Worm (Caenorhabditis elegans) whole organism, late embryonic: ENCODE data around the gene yars-2.

Experiments
- C08G9.2 ChIP-seq: sonication (generic microtip); optimal IDR thresholded peaks from 2 replicates; lab custom pipeline; 2016; ENCODE audit warnings: mild to moderate bottlenecking, missing genetic modification characterization, moderate library complexity, missing compliant biosample characterization
- F13H6.1 ChIP-seq: sonication (generic microtip); optimal IDR thresholded peaks from 2 replicates; lab custom pipeline; 2016; ENCODE audit warnings: missing genetic modification characterization, missing compliant biosample characterization
- K09A11.1 ChIP-seq: sonication (generic microtip); optimal IDR thresholded peaks from 2 replicates; lab custom pipeline; 2017; ENCODE audit warnings: antibody characterized with exemption, mild to moderate bottlenecking, missing genetic modification characterization, missing compliant biosample characterization; ENCODE audit not compliant: insufficient read depth
- T23F11.4 ChIP-seq: fragments of 200-800 bp; sonication (Bioruptor generic); optimal IDR thresholded peaks from 2 replicates; lab custom pipeline; 2018; ENCODE audit warnings: mild to moderate bottlenecking, missing genetic modification characterization, missing compliant biosample characterization
- ahr-1 ChIP-seq: sonication (generic microtip); optimal IDR thresholded peaks from 2 replicates; lab custom pipeline; 2016; ENCODE audit warnings: missing genetic modification characterization, missing compliant biosample characterization
- ceh-14 ChIP-seq: sonication (generic microtip); optimal IDR thresholded peaks from 2 replicates; lab custom pipeline; 2016; ENCODE audit warnings: missing genotype, missing genetic modification characterization, missing compliant biosample characterization
- ceh-18 ChIP-seq: sonication (generic microtip); optimal IDR thresholded peaks from 2 replicates; lab custom pipeline; 2016; ENCODE audit warnings: missing genetic modification characterization, missing compliant biosample characterization
- ceh-2 ChIP-seq: sonication (generic microtip); optimal IDR thresholded peaks from 2 replicates; lab custom pipeline; 2016; ENCODE audit warnings: missing genotype, missing genetic modification characterization, missing compliant biosample characterization
- ceh-30 ChIP-seq: fragments of 150-350 bp; optimal IDR thresholded peaks from 2 replicates; lab custom pipeline; 2014; ENCODE audit warnings: missing biosample characterization, missing genetic modification characterization
- ceh-31 ChIP-seq: sonication (generic microtip); optimal IDR thresholded peaks from 2 replicates; lab custom pipeline; 2016; ENCODE audit warnings: missing genetic modification characterization, missing compliant biosample characterization
- ceh-34 ChIP-seq: sonication (generic microtip); optimal IDR thresholded peaks from 2 replicates; lab custom pipeline; 2016; ENCODE audit warnings: mild to moderate bottlenecking, missing genetic modification characterization, missing compliant biosample characterization
- che-1 ChIP-seq: sonication (generic microtip); optimal IDR thresholded peaks from 2 replicates; lab custom pipeline; 2016; ENCODE audit warnings: mild to moderate bottlenecking, missing genetic modification characterization, missing compliant biosample characterization
- elt-2 ChIP-seq: sonication (generic microtip); optimal IDR thresholded peaks from 2 replicates; lab custom pipeline; 2016; ENCODE audit warnings: missing genetic modification reagents, missing genetic modification characterization, missing compliant biosample characterization
- ets-4 ChIP-seq: sonication (generic microtip); optimal IDR thresholded peaks from 2 replicates; lab custom pipeline; 2016; ENCODE audit warnings: missing genetic modification characterization, missing compliant biosample characterization
- eyg-1 ChIP-seq: sonication (generic microtip); optimal IDR thresholded peaks from 2 replicates; lab custom pipeline; 2016; ENCODE audit warnings: missing genotype, missing genetic modification characterization, missing compliant biosample characterization
- hlh-13 ChIP-seq: fragments of 200-800 bp; sonication (Bioruptor generic); optimal IDR thresholded peaks from 2 replicates; lab custom pipeline; 2018; ENCODE audit warnings: mild to moderate bottlenecking, missing genetic modification characterization, missing compliant biosample characterization
- hlh-15 ChIP-seq: sonication (generic microtip); optimal IDR thresholded peaks from 2 replicates; lab custom pipeline; 2016; ENCODE audit warnings: missing genetic modification characterization, missing compliant biosample characterization
- hlh-6 ChIP-seq: sonication (generic microtip); optimal IDR thresholded peaks from 2 replicates; lab custom pipeline; 2016; ENCODE audit warnings: missing genotype, missing genetic modification characterization, missing compliant biosample characterization
- lim-6 ChIP-seq: sonication (generic microtip); optimal IDR thresholded peaks from 2 replicates; lab custom pipeline; 2016; ENCODE audit warnings: missing genetic modification characterization, missing compliant biosample characterization
- lin-11 ChIP-seq: fragments of 200-800 bp; sonication (Bioruptor generic); optimal IDR thresholded peaks from 2 replicates; lab custom pipeline; 2018; ENCODE audit warnings: mild to moderate bottlenecking, missing genetic modification characterization, missing compliant biosample characterization
- mec-3 ChIP-seq: sonication (generic microtip); optimal IDR thresholded peaks from 2 replicates; lab custom pipeline; 2016; ENCODE audit warnings: borderline replicate concordance, missing genetic modification characterization, missing compliant biosample characterization
- nfya-1 ChIP-seq: sonication (generic microtip); optimal IDR thresholded peaks from 2 replicates; lab custom pipeline; 2017; ENCODE audit warnings: missing genetic modification characterization, mild to moderate bottlenecking, missing compliant biosample characterization, antibody characterized with exemption, moderate library complexity
- nhr-232 ChIP-seq: sonication (generic microtip); optimal IDR thresholded peaks from 2 replicates; lab custom pipeline; 2016; ENCODE audit warnings: missing genetic modification characterization, missing compliant biosample characterization
- npax-4 ChIP-seq: sonication (generic microtip); optimal IDR thresholded peaks from 2 replicates; lab custom pipeline; 2016; ENCODE audit warnings: missing genetic modification characterization, missing compliant biosample characterization
- odd-2 ChIP-seq: sonication (generic microtip); optimal IDR thresholded peaks from 2 replicates; lab custom pipeline; 2017; ENCODE audit warnings: antibody characterized with exemption, mild to moderate bottlenecking, missing genetic modification characterization, missing compliant biosample characterization
- pat-9 ChIP-seq: fragments of 200-800 bp; sonication (Bioruptor generic); optimal IDR thresholded peaks from 2 replicates; lab custom pipeline; 2018; ENCODE audit warnings: mild to moderate bottlenecking, missing genetic modification characterization, moderate library complexity, missing compliant biosample characterization
- pha-2 ChIP-seq: sonication (generic microtip); optimal IDR thresholded peaks from 2 replicates; lab custom pipeline; 2017; ENCODE audit warnings: mild to moderate bottlenecking, missing genetic modification characterization, missing compliant biosample characterization
- pqm-1 ChIP-seq: sonication (generic microtip); optimal IDR thresholded peaks from 2 replicates; lab custom pipeline; 2016; ENCODE audit warnings: missing genetic modification characterization, missing compliant biosample characterization
- pros-1 ChIP-seq: fragments of 150-350 bp; optimal IDR thresholded peaks from 2 replicates; lab custom pipeline; 2014; ENCODE audit warnings: missing biosample characterization, missing genetic modification reagents, missing genetic modification characterization
- ref-2 ChIP-seq: sonication (generic microtip); optimal IDR thresholded peaks from 2 replicates; lab custom pipeline; 2016; ENCODE audit warnings: missing genetic modification characterization, missing compliant biosample characterization
- rnt-1 ChIP-seq: sonication (generic microtip); optimal IDR thresholded peaks from 2 replicates; lab custom pipeline; 2016; ENCODE audit warnings: missing genetic modification characterization, missing compliant biosample characterization
- sdc-2 ChIP-seq: sonication (generic microtip); optimal IDR thresholded peaks from 2 replicates; lab custom pipeline; 2016; ENCODE audit warnings: missing genotype, missing genetic modification characterization, missing compliant biosample characterization
- sox-4 ChIP-seq: sonication (generic microtip); optimal IDR thresholded peaks from 2 replicates; lab custom pipeline; 2017; ENCODE audit warnings: mild to moderate bottlenecking, missing genetic modification characterization, inconsistent platforms, missing compliant biosample characterization
- tbx-2 ChIP-seq: sonication (generic microtip); optimal IDR thresholded peaks from 2 replicates; lab custom pipeline; 2016; ENCODE audit warnings: missing genetic modification characterization, missing compliant biosample characterization
- ttx-3 ChIP-seq: sonication (generic microtip); optimal IDR thresholded peaks from 2 replicates; lab custom pipeline; 2016; ENCODE audit warnings: missing genetic modification reagents, missing genetic modification characterization, missing compliant biosample characterization
- unc-55 ChIP-seq: sonication (generic microtip); optimal IDR thresholded peaks from 2 replicates; lab custom pipeline; 2017; ENCODE audit warnings: missing biosample characterization, missing genetic modification reagents, missing genetic modification characterization
- unc-86 ChIP-seq: sonication (generic microtip); optimal IDR thresholded peaks from 2 replicates; lab custom pipeline; 2016; ENCODE audit warnings: missing genetic modification characterization, missing compliant biosample characterization
- zip-5 ChIP-seq: sonication (generic microtip); optimal IDR thresholded peaks from 2 replicates; lab custom pipeline; 2016; ENCODE audit warnings: missing genetic modification characterization, missing compliant biosample characterization
- ztf-16 ChIP-seq: sonication (generic microtip); optimal IDR thresholded peaks from 2 replicates; lab custom pipeline; 2017; ENCODE audit warnings: missing genetic modification characterization, missing compliant biosample characterization

The yars-2 gene

ce11 chrIV:4749155-4749554 lies 36.7 kb upstream of the yars-2 start:
- TF ChIP-seq pqm-1 (tag; lab: Kevin White, UChicago) (no peak), ceh-18 (tag; lab: Kevin White, UChicago) (no peak), ceh-30 (tag; lab: Kevin White, UChicago) (no peak), elt-2 (tag; lab: Kevin White, UChicago) (no peak), hlh-6 (tag; lab: Kevin White, UChicago) (no peak), F13H6.1 (tag; lab: Kevin White, UChicago) (no peak), npax-4 (no peak), ceh-2 (tag; lab: Kevin White, UChicago) (no peak), pros-1 (tag; lab: Kevin White, UChicago) (no peak), ceh-14 (no peak), lim-6 (no peak), ets-4 (no peak), unc-86 (tag; lab: Kevin White, UChicago) (no peak), eyg-1 (tag; lab: Kevin White, UChicago) (no peak), T23F11.4 (GFP tag; lab: Kevin White, UChicago) (no peak), zip-5 (tag; lab: Kevin White, UChicago) (no peak), hlh-15 (tag; lab: Kevin White, UChicago) (no peak), ttx-3 (tag; lab: Kevin White, UChicago) (no peak), K09A11.1 (tag; lab: Kevin White, UChicago) (no peak), hlh-13 (GFP tag; lab: Kevin White, UChicago) (no peak)
- TF ChIP-seq, all 69 proteins: peak for 0

- TF ChIP-seq odd-2 (tag; lab: Kevin White, UChicago) (no peak), unc-55 (GFP tag; lab: Kevin White, UChicago) (peak; percentile 22), hlh-13 (GFP tag; lab: Kevin White, UChicago) (no peak), nfya-1 (tag; lab: Kevin White, UChicago) (peak; percentile 62), che-1 (tag; lab: Kevin White, UChicago) (no peak), C08G9.2 (tag; lab: Kevin White, UChicago) (no peak), ceh-31 (tag; lab: Kevin White, UChicago) (peak; percentile 43), pha-2 (tag; lab: Kevin White, UChicago) (peak; percentile 28), ref-2 (tag; lab: Kevin White, UChicago) (peak; percentile 7), rnt-1 (tag; lab: Kevin White, UChicago) (peak; percentile 45), unc-86 (tag; lab: Kevin White, UChicago) (no peak), ahr-1 (tag; lab: Kevin White, UChicago) (no peak), ztf-16 (tag; lab: Kevin White, UChicago) (no peak), ceh-34 (peak; percentile 37), tbx-2 (tag; lab: Kevin White, UChicago) (peak; percentile 9), ceh-18 (tag; lab: Kevin White, UChicago) (peak; percentile 15), pqm-1 (tag; lab: Kevin White, UChicago) (peak; percentile 6), elt-2 (tag; lab: Kevin White, UChicago) (peak; percentile 62), sdc-2 (tag; lab: Kevin White, UChicago) (peak; percentile 27)
Measured at ce11 chrIV:4748408-4749105, 36.1 kb upstream of the yars-2 start, which contains the start of gene cyc-2.1. Gene cyc-2.1 (minus strand): TSS chrIV:4749012.

ce11 chrIV:4747553-4747952 lies 35.1 kb upstream of the yars-2 start, which contains the start of gene tctn-1:
Gene tctn-1 (minus strand): TSS chrIV:4747832.
- no peak for TF ChIP-seq rnt-1 (tag; lab: Kevin White, UChicago)

ce11 chrIV:4745422-4745821 lies 33.0 kb upstream of the yars-2 start, which contains the start of gene timm-17B.1:
Gene timm-17B.1 (minus strand): TSS chrIV:4745492.
- no peak for TF ChIP-seq mec-3 (tag; lab: Kevin White, UChicago)
- no peak for TF ChIP-seq unc-86 (tag; lab: Kevin White, UChicago)
- no peak for TF ChIP-seq pat-9 (tag; lab: Kevin White, UChicago)
- no peak for TF ChIP-seq lin-11
- peak; percentile 6 for TF ChIP-seq sox-4 (tag; lab: Kevin White, UChicago)
- peak; percentile 42 for TF ChIP-seq elt-2 (tag; lab: Kevin White, UChicago)
- TF ChIP-seq ttx-3 (tag; lab: Kevin White, UChicago) = peak; percentile 36
- TF ChIP-seq nhr-232 (tag; lab: Kevin White, UChicago) = no peak
- TF ChIP-seq nfya-1 (tag; lab: Kevin White, UChicago) = peak; percentile 35
- no peak for TF ChIP-seq npax-4
- TF ChIP-seq ztf-16 (tag; lab: Kevin White, UChicago) = no peak
